Fruit fly (Drosophila melanogaster) whole organism, embryonic: Measurements from ENCODE around the gene CG2816.
A peak's percentile ranks its signal among the peaks of the same experiment; 100 is the strongest.

Source experiments
- Awh ChIP-seq: fragments of 200-800 bp; sonication (Bioruptor generic); IDR thresholded peaks from 2 replicates; pipeline ENCODE4, ENCODE4 v1.3.6; 2022; ENCODE audit warnings: missing biosample characterization, missing genetic modification characterization
- CG10209 ChIP-seq: fragments of 200-800 bp; sonication (Bioruptor generic); optimal IDR thresholded peaks from 3 replicates; lab custom pipeline; 2017; ENCODE audit warnings: missing biosample characterization, mild to moderate bottlenecking, missing genetic modification characterization, missing genetic modification reagents
- CG10431 ChIP-seq: fragments of 200-800 bp; sonication (Bioruptor generic); optimal IDR thresholded peaks from 3 replicates; lab custom pipeline; 2018; ENCODE audit warnings: missing biosample characterization, mild to moderate bottlenecking, missing genetic modification characterization
- CG11093 ChIP-seq: fragments of 200-800 bp; sonication (Bioruptor generic); IDR thresholded peaks from 3 replicates; pipeline ENCODE4 v1.3.6; 2022; ENCODE audit warnings: missing biosample characterization, missing genetic modification characterization
- CG11398 ChIP-seq: fragments of 200-800 bp; sonication (Bioruptor generic); optimal IDR thresholded peaks from 2 replicates; lab custom pipeline; 2016; ENCODE audit warnings: missing biosample characterization, missing genetic modification characterization
- CG11560 ChIP-seq: fragments of 200-800 bp; sonication (Bioruptor generic); IDR thresholded peaks from 3 replicates; pipeline ENCODE4 v1.3.6; 2022; ENCODE audit warnings: missing biosample characterization, missing genetic modification characterization
- CG11695 ChIP-seq: fragments of 200-800 bp; sonication (Bioruptor generic); IDR thresholded peaks from 3 replicates; pipeline ENCODE4 v1.3.6; 2022; ENCODE audit warnings: missing biosample characterization, missing genetic modification characterization
- CG1233 ChIP-seq: fragments of 200-800 bp; sonication (Bioruptor generic); optimal IDR thresholded peaks from 4 replicates; lab custom pipeline; 2018; ENCODE audit warnings: missing biosample characterization, mild to moderate bottlenecking, missing genetic modification characterization
- CG12744 ChIP-seq: fragments of 200-800 bp; sonication (Bioruptor generic); optimal IDR thresholded peaks from 2 replicates; lab custom pipeline; 2016; ENCODE audit warnings: missing biosample characterization, missing genetic modification characterization
- CG14710 ChIP-seq: fragments of 200-800 bp; sonication (Bioruptor generic); optimal IDR thresholded peaks from 3 replicates; lab custom pipeline; 2019; ENCODE audit warnings: missing biosample characterization, mild to moderate bottlenecking, missing genetic modification characterization, moderate library complexity
- CG15073 ChIP-seq: fragments of 200-800 bp; sonication (Bioruptor generic); optimal IDR thresholded peaks from 2 replicates; lab custom pipeline; 2016; ENCODE audit warnings: missing biosample characterization, missing genetic modification characterization
- CG17186 ChIP-seq: fragments of 200-800 bp; sonication (Bioruptor generic); optimal IDR thresholded peaks from 3 replicates; lab custom pipeline; 2017; ENCODE audit warnings: missing biosample characterization, missing genetic modification reagents, missing genetic modification characterization
- CG1832 ChIP-seq: fragments of 200-800 bp; sonication (Bioruptor generic); optimal IDR thresholded peaks from 2 replicates; lab custom pipeline; 2017; ENCODE audit warnings: missing biosample characterization, mild to moderate bottlenecking, missing genetic modification characterization, inconsistent platforms
- CG18764 ChIP-seq: fragments of 200-800 bp; sonication (Bioruptor generic); optimal IDR thresholded peaks from 3 replicates; lab custom pipeline; 2016; ENCODE audit warnings: missing biosample characterization, missing genetic modification characterization
- CG2120 ChIP-seq: fragments of 200-800 bp; sonication (Bioruptor generic); optimal IDR thresholded peaks from 3 replicates; lab custom pipeline; 2016; ENCODE audit warnings: missing biosample characterization, missing genetic modification characterization
- CG30020 ChIP-seq: fragments of 200-800 bp; optimal IDR thresholded peaks from 2 replicates; lab custom pipeline; 2019; ENCODE audit warnings: missing biosample characterization, mild to moderate bottlenecking, missing genetic modification characterization, moderate library complexity
- CG3995 ChIP-seq: fragments of 200-800 bp; sonication (Bioruptor generic); optimal IDR thresholded peaks from 3 replicates; lab custom pipeline; 2016; ENCODE audit warnings: missing biosample characterization, missing genetic modification characterization
- CG4282 ChIP-seq: fragments of 200-800 bp; sonication (Bioruptor generic); optimal IDR thresholded peaks from 2 replicates; lab custom pipeline; 2016; ENCODE audit warnings: missing biosample characterization, missing genetic modification characterization
- CG43689 ChIP-seq: fragments of 200-800 bp; sonication (Bioruptor generic); IDR thresholded peaks from 2 replicates; pipeline ENCODE4 v1.3.6; 2022; ENCODE audit warnings: missing biosample characterization, missing genetic modification characterization
- CG6683 ChIP-seq: fragments of 200-800 bp; sonication (Bioruptor generic); optimal IDR thresholded peaks from 2 replicates; lab custom pipeline; 2017; ENCODE audit warnings: missing biosample characterization, mild to moderate bottlenecking, missing genetic modification characterization, missing genetic modification reagents
- CG6791 ChIP-seq: fragments of 200-800 bp; sonication (Bioruptor generic); IDR thresholded peaks from 3 replicates; pipeline ENCODE4 v1.3.6; 2022; ENCODE audit warnings: missing biosample characterization, missing genetic modification characterization; ENCODE audit not compliant: partially characterized antibody
- CG7928 ChIP-seq: fragments of 200-800 bp; sonication (Bioruptor generic); optimal IDR thresholded peaks from 2 replicates; lab custom pipeline; 2017; ENCODE audit warnings: missing biosample characterization, mild to moderate bottlenecking, missing genetic modification characterization
- CG7987 ChIP-seq: fragments of 200-800 bp; sonication (Bioruptor generic); optimal IDR thresholded peaks from 2 replicates; lab custom pipeline; 2018; ENCODE audit warnings: missing biosample characterization, mild to moderate bottlenecking, missing genetic modification characterization, moderate library complexity
- Deaf1 ChIP-seq: fragments of 200-800 bp; optimal IDR thresholded peaks from 3 replicates; lab custom pipeline; 2019; ENCODE audit warnings: missing biosample characterization, mild to moderate bottlenecking, missing genetic modification characterization, moderate library complexity
- Doc2 ChIP-seq: fragments of 200-800 bp; sonication (Bioruptor generic); IDR thresholded peaks from 2 replicates; pipeline ENCODE4 v1.3.6; 2022; ENCODE audit warnings: missing biosample characterization, missing genetic modification characterization
- Drgx ChIP-seq: fragments of 200-800 bp; sonication (Bioruptor generic); IDR thresholded peaks from 2 replicates; pipeline ENCODE4 v1.3.6; 2022; ENCODE audit warnings: missing biosample characterization, missing genetic modification characterization
- Fer1 ChIP-seq: fragments of 200-800 bp; sonication (Bioruptor generic); optimal IDR thresholded peaks from 2 replicates; lab custom pipeline; 2017; ENCODE audit warnings: missing biosample characterization, mild to moderate bottlenecking, missing genetic modification characterization
- HLH3B ChIP-seq: fragments of 200-800 bp; sonication (Bioruptor generic); IDR thresholded peaks from 2 replicates; pipeline ENCODE4 v1.3.6; 2022; ENCODE audit warnings: missing biosample characterization, missing genetic modification characterization
- HLH4C ChIP-seq: fragments of 200-800 bp; sonication (Bioruptor generic); IDR thresholded peaks from 3 replicates; pipeline ENCODE4 v1.3.6; 2022; ENCODE audit warnings: missing biosample characterization, missing genetic modification characterization; ENCODE audit not compliant: partially characterized antibody
- Hey ChIP-seq: fragments of 200-800 bp; sonication (Bioruptor generic); optimal IDR thresholded peaks from 3 replicates; lab custom pipeline; 2018; ENCODE audit warnings: missing biosample characterization, mild to moderate bottlenecking, missing genetic modification characterization
- Hr78 ChIP-seq, 2 experiments: fragments of 200-800 bp in 1 of 2; fragments of >200 bp in 1 of 2; sonication (Bioruptor generic) in 1 of 2; optimal IDR thresholded peaks; 2 replicates each; lab custom pipeline; 2017 to 2019; ENCODE audit warnings: missing biosample characterization in 2 of 2, missing genetic modification characterization in 2 of 2, mild to moderate bottlenecking in 1 of 2, moderate library complexity in 1 of 2
- Lim3 ChIP-seq: fragments of 200-800 bp; sonication (Bioruptor generic); IDR thresholded peaks from 2 replicates; pipeline ENCODE4 v1.3.6; 2022; ENCODE audit warnings: missing biosample characterization, missing genetic modification characterization
- Vsx1 ChIP-seq: fragments of 200-800 bp; sonication (Bioruptor generic); optimal IDR thresholded peaks from 2 replicates; lab custom pipeline; 2017; ENCODE audit warnings: missing biosample characterization, mild to moderate bottlenecking, missing genetic modification characterization, missing genetic modification reagents
- ash1 ChIP-seq: fragments of 200-800 bp; sonication (Bioruptor generic); optimal IDR thresholded peaks from 2 replicates; lab custom pipeline; 2018; ENCODE audit warnings: missing biosample characterization, mild to moderate bottlenecking, missing genetic modification characterization
- btn ChIP-seq: fragments of 200-800 bp; sonication (Bioruptor generic); optimal IDR thresholded peaks from 2 replicates; lab custom pipeline; 2016; ENCODE audit warnings: missing biosample characterization, missing genetic modification characterization
- chif ChIP-seq, 2 experiments: fragments of 200-800 bp; sonication (Bioruptor generic); optimal IDR thresholded peaks; 3 replicates each; lab custom pipeline; 2016; ENCODE audit warnings: missing biosample characterization in 2 of 2, missing genetic modification characterization in 2 of 2
- gcm ChIP-seq: fragments of 200-800 bp; sonication (Bioruptor generic); optimal IDR thresholded peaks from 2 replicates; lab custom pipeline; 2019; ENCODE audit warnings: missing biosample characterization, mild to moderate bottlenecking, missing genetic modification characterization, moderate library complexity
- hbn ChIP-seq: fragments of 200-800 bp; sonication (Bioruptor generic); IDR thresholded peaks from 2 replicates; pipeline ENCODE4 v1.3.6; 2022; ENCODE audit warnings: missing biosample characterization, missing genetic modification characterization; ENCODE audit not compliant: partially characterized antibody
- inv ChIP-seq: fragments of 200-800 bp; sonication (Bioruptor generic); IDR thresholded peaks from 2 replicates; pipeline ENCODE4 v1.3.6; 2022; ENCODE audit warnings: missing biosample characterization, missing genetic modification characterization; ENCODE audit not compliant: partially characterized antibody
- jing ChIP-seq: fragments of 200-800 bp; sonication (Bioruptor generic); optimal IDR thresholded peaks from 2 replicates; lab custom pipeline; 2018; ENCODE audit warnings: missing biosample characterization, mild to moderate bottlenecking, missing genetic modification characterization
- kah ChIP-seq: fragments of 200-800 bp; sonication (Bioruptor generic); optimal IDR thresholded peaks from 2 replicates; lab custom pipeline; 2018; ENCODE audit warnings: missing biosample characterization, mild to moderate bottlenecking, missing genetic modification characterization
- nerfin-2 ChIP-seq: fragments of 200-800 bp; sonication (Bioruptor generic); IDR thresholded peaks from 2 replicates; pipeline ENCODE4 v1.3.6; 2022; ENCODE audit warnings: missing biosample characterization, missing genetic modification characterization; ENCODE audit not compliant: partially characterized antibody
- nmo ChIP-seq: fragments of 200-800 bp; sonication (Bioruptor generic); optimal IDR thresholded peaks from 2 replicates; lab custom pipeline; 2018; ENCODE audit warnings: missing biosample characterization, mild to moderate bottlenecking, missing genetic modification characterization, moderate library complexity
- nom ChIP-seq: fragments of 200-800 bp; sonication (Bioruptor generic); optimal IDR thresholded peaks from 2 replicates; lab custom pipeline; 2017; ENCODE audit warnings: missing biosample characterization, missing genetic modification characterization, mild to moderate bottlenecking, moderate library complexity, missing genetic modification reagents
- onecut ChIP-seq: fragments of 200-800 bp; sonication (Bioruptor generic); IDR thresholded peaks from 2 replicates; pipeline ENCODE4 v1.3.6; 2022; ENCODE audit warnings: missing biosample characterization, missing genetic modification characterization
- pum ChIP-seq: fragments of 200-800 bp; sonication (Bioruptor generic); optimal IDR thresholded peaks from 2 replicates; lab custom pipeline; 2016; ENCODE audit warnings: missing biosample characterization, missing genetic modification characterization
- sens-2 ChIP-seq: fragments of 200-800 bp; sonication (Bioruptor generic); IDR thresholded peaks from 2 replicates; pipeline ENCODE4 v1.3.6; 2022; ENCODE audit warnings: missing biosample characterization, missing genetic modification characterization
- stc ChIP-seq: fragments of 200-800 bp; sonication (Bioruptor generic); IDR thresholded peaks from 2 replicates; pipeline ENCODE4 v1.3.6; 2022; ENCODE audit warnings: missing biosample characterization, missing genetic modification characterization
- tin ChIP-seq: fragments of 200-800 bp; sonication (Bioruptor generic); optimal IDR thresholded peaks from 3 replicates; lab custom pipeline; 2016; ENCODE audit warnings: missing biosample characterization, missing genetic modification characterization
- vvl ChIP-seq: fragments of 200-800 bp; sonication (Bioruptor generic); IDR thresholded peaks from 2 replicates; pipeline ENCODE4 v1.3.6; 2022; ENCODE audit warnings: missing biosample characterization, missing genetic modification characterization
- yki ChIP-seq: fragments of >200 bp; optimal IDR thresholded peaks from 3 replicates; lab custom pipeline; 2018

The CG2816 gene

dm6 chr2L:3703260-3703659 is at the start of gene CG2816 (continued):
- peak; percentile 57 for TF ChIP-seq HLH3B (GFP tag; lab: Robert Waterston, UW)
- no peak for TF ChIP-seq yki
- no peak for TF ChIP-seq CG7987 (GFP tag; lab: Kevin White, UChicago)
- no peak for TF ChIP-seq sens-2 (GFP tag; lab: Robert Waterston, UW)
- no peak for TF ChIP-seq CG18764 (GFP tag; lab: Kevin White, UChicago)
- no peak for TF ChIP-seq Hr78 (GFP tag; optimal IDR thresholded peaks at IDR 0.05; lab: Kevin White, UChicago)
- peak; percentile 75 for TF ChIP-seq CG11560 (tag; lab: Robert Waterston, UW)
- no peak for TF ChIP-seq CG1832 (GFP tag; lab: Kevin White, UChicago)
- peak; percentile 23 for TF ChIP-seq pum (GFP tag; lab: Kevin White, UChicago)
- no peak for TF ChIP-seq ash1 (GFP tag; lab: Kevin White, UChicago)
- peak; percentile 87; the same call in 1 of the 2 replicates for TF ChIP-seq vvl (GFP tag; lab: Robert Waterston, UW)
- TF ChIP-seq CG10431, result no peak
- no peak for TF ChIP-seq CG30020 (tag; lab: Kevin White, UChicago)
- TF ChIP-seq nom (GFP tag; lab: Kevin White, UChicago), result no peak
- no peak for TF ChIP-seq CG17186 (GFP tag; lab: Kevin White, UChicago)
- TF ChIP-seq Drgx (GFP tag; lab: Robert Waterston, UW), result peak; percentile 92; the same call in 1 of the 2 replicates
- TF ChIP-seq CG2120 (GFP tag; lab: Kevin White, UChicago), result peak; percentile 97
- peak; percentile 24 for TF ChIP-seq CG12744 (GFP tag; lab: Kevin White, UChicago)
- no peak for TF ChIP-seq CG1233
- no peak for TF ChIP-seq btn (GFP tag; lab: Kevin White, UChicago)
- no peak for TF ChIP-seq Awh
- no peak for TF ChIP-seq HLH4C
- peak; percentile 9 for TF ChIP-seq Fer1 (GFP tag; lab: Kevin White, UChicago)
- TF ChIP-seq stc, result no peak
- TF ChIP-seq Doc2 (GFP tag; lab: Robert Waterston, UW), result no peak
- no peak for TF ChIP-seq Lim3 (GFP tag; lab: Robert Waterston, UW)
- peak; percentile 14 for TF ChIP-seq Hey (tag; lab: Kevin White, UChicago)
- no peak for TF ChIP-seq Vsx1
- no peak for TF ChIP-seq CG14710 (tag; lab: Kevin White, UChicago)
- TF ChIP-seq CG6791 (GFP tag; lab: Robert Waterston, UW), result no peak
- no peak for TF ChIP-seq inv (GFP tag; lab: Robert Waterston, UW)
- no peak for TF ChIP-seq CG11093
- no peak for TF ChIP-seq gcm
- TF ChIP-seq CG43689, result peak; percentile 60
- TF ChIP-seq Deaf1 (tag; lab: Kevin White, UChicago), result no peak
- no peak for TF ChIP-seq onecut (GFP tag; lab: Robert Waterston, UW)
- TF ChIP-seq CG11695, result peak; percentile 55; the same call in 2 of the 3 replicates
- TF ChIP-seq CG11398 (GFP tag; lab: Kevin White, UChicago), result no peak
- no peak for TF ChIP-seq CG15073 (GFP tag; lab: Kevin White, UChicago)
- no peak for TF ChIP-seq nerfin-2
- TF ChIP-seq CG10209 (GFP tag; lab: Kevin White, UChicago), result peak; percentile 54
- TF ChIP-seq tin (GFP tag; lab: Kevin White, UChicago), result peak; percentile 53
- peak; percentile 28 for TF ChIP-seq CG3995 (GFP tag; lab: Kevin White, UChicago)
- TF ChIP-seq hbn (GFP tag; lab: Robert Waterston, UW), result no peak
- TF ChIP-seq nmo (GFP tag; lab: Kevin White, UChicago), result no peak
- TF ChIP-seq CG6683, result no peak
- TF ChIP-seq chif (GFP tag; optimal IDR thresholded peaks at IDR 0.05; lab: Kevin White, UChicago), result peak; percentile 11 to 75
- no peak for TF ChIP-seq kah (GFP tag; lab: Kevin White, UChicago)
- peak; percentile 75 for TF ChIP-seq CG4282 (GFP tag; lab: Kevin White, UChicago)
- no peak for TF ChIP-seq jing (GFP tag; lab: Kevin White, UChicago)
- no peak for TF ChIP-seq CG7928 (GFP tag; lab: Kevin White, UChicago)
